Fruit fly (Drosophila melanogaster): ENCODE measurements around the gene Iml1.

Iml1 gene

DNA sequence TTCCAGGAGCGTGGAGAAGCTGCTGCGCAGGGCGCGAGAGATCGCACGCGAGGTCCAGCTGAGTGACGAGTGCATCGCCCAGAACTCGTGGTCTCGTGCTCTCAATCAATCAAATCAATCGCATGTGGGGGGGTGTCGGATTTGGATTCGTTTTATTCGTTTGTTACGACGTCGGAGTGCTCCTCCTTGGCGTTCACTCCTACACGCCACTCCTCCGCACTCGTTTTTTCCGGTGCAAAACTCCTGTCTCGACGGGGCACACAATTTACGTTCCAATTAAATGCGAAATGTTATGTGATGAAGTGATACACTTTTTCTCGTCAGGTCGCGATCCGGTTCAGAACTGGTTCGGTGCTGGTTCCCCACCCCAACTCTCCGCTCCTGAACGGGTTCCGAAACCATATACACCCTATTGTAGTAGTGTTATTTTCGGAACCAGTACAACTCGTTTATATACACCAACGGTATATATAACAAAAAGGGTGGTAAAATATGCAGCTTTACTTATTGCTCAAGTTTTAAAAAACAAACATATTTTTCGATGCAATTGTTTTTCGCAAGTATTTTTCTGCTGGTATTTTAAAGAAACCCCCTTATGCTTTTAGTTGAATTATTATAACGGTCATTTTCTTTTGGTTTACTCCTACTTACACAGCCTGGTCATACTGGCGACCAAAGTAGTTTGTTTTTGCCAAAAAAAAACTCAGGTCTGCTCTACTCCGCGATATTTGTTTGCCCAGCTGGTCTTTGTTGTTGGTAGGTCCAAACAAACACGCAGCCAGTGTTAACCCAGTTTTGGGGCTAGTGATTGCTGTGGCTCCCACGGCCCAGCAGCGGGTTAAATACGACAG, 2.9 kb upstream of the Iml1 start, which contains the start of the genes CG12091 and pns (continued):
- TF ChIP-seq Tbp (GFP tag; optimal IDR thresholded peaks at IDR 0.05) (no peak), Lhr (GFP tag; optimal IDR thresholded peaks at IDR 0.05) (peak; percentile 70), zen2 (GFP tag; IDR thresholded peaks at IDR 0.05; ENCODE audit: partially characterized antibody) (no peak; the same call in 2 of the 3 replicates), Hr51 (GFP tag; optimal IDR thresholded peaks at IDR 0.05) (peak; percentile 69), kay (GFP tag; optimal IDR thresholded peaks at IDR 0.05) (peak; percentile 57), btn (GFP tag; optimal IDR thresholded peaks at IDR 0.05) (peak; percentile 28), CG9817 (tag; optimal IDR thresholded peaks at IDR 0.05) (peak; percentile 46), CG7963 (GFP tag; IDR thresholded peaks at IDR 0.05; ENCODE audit: partially characterized antibody) (no peak), CG4617 (GFP tag; optimal IDR thresholded peaks at IDR 0.05; ENCODE audit: borderline replicate concordance) (peak; percentile 27), vnd (GFP tag; IDR thresholded peaks at IDR 0.05; ENCODE audit: partially characterized antibody) (no peak), CG8359 (GFP tag; optimal IDR thresholded peaks at IDR 0.05; ENCODE audit: borderline replicate concordance) (no peak), row (GFP tag; IDR thresholded peaks at IDR 0.05) (peak; percentile 89), CG33557 (GFP tag; optimal IDR thresholded peaks at IDR 0.05) (peak; percentile 55), CG5245 (GFP tag; optimal IDR thresholded peaks at IDR 0.05) (peak; percentile 70), lbe (GFP tag; optimal IDR thresholded peaks at IDR 0.05) (peak; percentile 59), Lpt (GFP tag; optimal IDR thresholded peaks at IDR 0.05) (no peak), klu (GFP tag; IDR thresholded peaks at IDR 0.05) (peak; percentile 53; the same call in 1 of the 2 replicates), cato (GFP tag; optimal IDR thresholded peaks at IDR 0.05; ENCODE audit: borderline replicate concordance) (peak; percentile 28), ato (GFP tag; IDR thresholded peaks at IDR 0.05; ENCODE audit: partially characterized antibody) (no peak), CG7556 (GFP tag; optimal IDR thresholded peaks at IDR 0.05) (peak; percentile 59), CG4360 (GFP tag; IDR thresholded peaks at IDR 0.05) (peak; percentile 18; the same call in 1 of the 2 replicates), CG11247 (GFP tag; IDR thresholded peaks at IDR 0.05) (peak; percentile 29; the same call in 1 of the 2 replicates), nerfin-2 (GFP tag; IDR thresholded peaks at IDR 0.05; ENCODE audit: partially characterized antibody) (0 out of 2 replicates have a peak, but pooled peaks have one; percentile 53), ken (GFP tag; IDR thresholded peaks at IDR 0.05) (0 out of 3 replicates have a peak, but pooled peaks have one; percentile 31), Pdp1 (GFP tag; optimal IDR thresholded peaks at IDR 0.05) (peak; percentile 74 to 91), sd (tag; optimal IDR thresholded peaks at IDR 0.05) (peak; percentile 45), jumu (GFP tag; optimal IDR thresholded peaks at IDR 0.05) (peak; percentile 56), wor (GFP tag; IDR thresholded peaks at IDR 0.05) (peak; percentile 58), ERR (GFP tag; optimal IDR thresholded peaks at IDR 0.05) (peak; percentile 63), Ptx1 (GFP tag; IDR thresholded peaks at IDR 0.05) (peak; percentile 59), NfI (GFP tag; optimal IDR thresholded peaks at IDR 0.05) (peak; percentile 43), zf30C (GFP tag; optimal IDR thresholded peaks at IDR 0.05) (peak; percentile 12), sob (GFP tag; IDR thresholded peaks at IDR 0.05) (peak; percentile 51), CG8388 (GFP tag; optimal IDR thresholded peaks at IDR 0.05) (peak; percentile 42), Dek (tag; optimal IDR thresholded peaks at IDR 0.05) (peak; percentile 46), pnt (GFP tag; optimal IDR thresholded peaks at IDR 0.05) (peak; percentile 63), her (GFP tag; optimal IDR thresholded peaks at IDR 0.05) (no peak), Asciz (GFP tag; optimal IDR thresholded peaks at IDR 0.05) (no peak), CG42726 (GFP tag; IDR thresholded peaks at IDR 0.05; ENCODE audit: partially characterized antibody) (no peak), D19B (GFP tag; optimal IDR thresholded peaks at IDR 0.05) (peak; percentile 23), Fer1 (GFP tag; optimal IDR thresholded peaks at IDR 0.05) (peak; percentile 60), phol (tag; optimal IDR thresholded peaks at IDR 0.05) (peak; percentile 82), CG13123 (GFP tag; optimal IDR thresholded peaks at IDR 0.05) (peak; percentile 46), Chrac-16 (GFP tag; optimal IDR thresholded peaks at IDR 0.05) (peak; percentile 64), C15 (GFP tag; IDR thresholded peaks at IDR 0.05) (no peak), stc (GFP tag; IDR thresholded peaks at IDR 0.05) (0 out of 2 replicates have a peak, but pooled peaks have one; percentile 43)

Measured in whole organism, embryonic.